Worm (Caenorhabditis elegans) whole organism, L4 larva: ENCODE measurements around the gene suf-1.

Experiments
- D1046.2 ChIP-seq: fragments of 200-800 bp; sonication (Bioruptor generic); IDR thresholded peaks from 2 replicates; pipeline ENCODE4 v1.3.6; 2022; ENCODE audit warnings: missing genetic modification characterization, missing compliant biosample characterization
- F10B5.3 ChIP-seq: sonication (generic microtip); optimal IDR thresholded peaks from 2 replicates; lab custom pipeline; 2016; ENCODE audit warnings: mild to moderate bottlenecking, missing genetic modification characterization, missing compliant biosample characterization
- F44E2.7 ChIP-seq: fragments of 200-800 bp; sonication (Bioruptor generic); IDR thresholded peaks from 2 replicates; pipeline ENCODE4 v2.1.2; 2022; ENCODE audit warnings: missing genetic modification characterization, missing compliant biosample characterization
- F49E8.2 ChIP-seq: sonication (generic microtip); optimal IDR thresholded peaks from 2 replicates; lab custom pipeline; 2016; ENCODE audit warnings: missing compliant biosample characterization, mild to moderate bottlenecking, missing genetic modification characterization, borderline replicate concordance
- R02D3.7 ChIP-seq: fragments of 150-350 bp; sonication (generic microtip); optimal IDR thresholded peaks from 3 replicates; lab custom pipeline; 2014; ENCODE audit warnings: missing biosample characterization, missing genetic modification characterization
- Y105C5A.15 ChIP-seq: fragments of 200-800 bp; sonication (Bioruptor generic); IDR thresholded peaks from 2 replicates; pipeline ENCODE4 v1.3.6; 2022; ENCODE audit warnings: missing genetic modification characterization, missing compliant biosample characterization
- ZK337.2 ChIP-seq: fragments of 200-800 bp; sonication (Bioruptor generic); IDR thresholded peaks from 2 replicates; pipeline ENCODE4 v1.3.6; 2022; ENCODE audit warnings: missing genetic modification reagents, missing genetic modification characterization, missing compliant biosample characterization
- ZK546.5 ChIP-seq, 2 experiments: sonication (generic microtip); optimal IDR thresholded peaks; 2 replicates each; lab custom pipeline; 2017; ENCODE audit warnings: missing biosample characterization in 2 of 2, missing genetic modification characterization in 2 of 2
- aha-1 ChIP-seq: fragments of 150-350 bp; peaks from one replicate; lab custom pipeline; 2014; ENCODE audit warnings: missing biosample characterization, missing genetic modification characterization
- aly-2 ChIP-seq: sonication (generic microtip); optimal IDR thresholded peaks from 2 replicates; lab custom pipeline; 2018; ENCODE audit warnings: missing biosample characterization, missing genetic modification characterization
- ama-1 ChIP-seq: fragments of 150-350 bp; optimal IDR thresholded peaks from 2 replicates; lab custom pipeline; 2014; ENCODE audit warnings: inconsistent platforms, mixed read lengths
- ceh-28 ChIP-seq: fragments of 150-350 bp; optimal IDR thresholded peaks from 2 replicates; lab custom pipeline; 2014; ENCODE audit warnings: missing biosample characterization, missing genetic modification reagents, missing genetic modification characterization
- ceh-44 ChIP-seq: fragments of 200-800 bp; sonication (Bioruptor generic); IDR thresholded peaks from 2 replicates; pipeline ENCODE4 v1.3.6; 2022; ENCODE audit warnings: missing genetic modification reagents, missing genetic modification characterization, missing compliant biosample characterization
- ceh-62 ChIP-seq: sonication (generic microtip); optimal IDR thresholded peaks from 2 replicates; lab custom pipeline; 2017; ENCODE audit warnings: missing biosample characterization, missing genetic modification characterization
- ctbp-1 ChIP-seq: fragments of 200-800 bp; sonication (Bioruptor generic); IDR thresholded peaks from 2 replicates; pipeline ENCODE4 v1.3.6; 2022; ENCODE audit warnings: missing genetic modification reagents, missing genetic modification characterization, missing compliant biosample characterization
- daf-8 ChIP-seq: fragments of 200-800 bp; sonication (Bioruptor generic); IDR thresholded peaks from 2 replicates; pipeline ENCODE4 v1.3.6; 2022; ENCODE audit warnings: missing genetic modification characterization, missing compliant biosample characterization
- dmd-6 ChIP-seq: fragments of 200-800 bp; sonication (Bioruptor generic); IDR thresholded peaks from 2 replicates; pipeline ENCODE4 v1.3.6; 2022; ENCODE audit warnings: missing genetic modification reagents, missing genetic modification characterization, missing compliant biosample characterization
- dmd-9 ChIP-seq: fragments of 200-800 bp; sonication (Bioruptor generic); IDR thresholded peaks from 2 replicates; pipeline ENCODE4 v1.3.6; 2022; ENCODE audit warnings: missing genetic modification reagents, missing genetic modification characterization, missing compliant biosample characterization
- dve-1 ChIP-seq: sonication (generic microtip); optimal IDR thresholded peaks from 2 replicates; lab custom pipeline; 2017; ENCODE audit warnings: antibody characterized with exemption, mild to moderate bottlenecking, missing genetic modification characterization, missing compliant biosample characterization; ENCODE audit not compliant: insufficient read depth
- egl-43 ChIP-seq: fragments of 200-800 bp; sonication (Bioruptor generic); IDR thresholded peaks from 2 replicates; pipeline ENCODE4 v1.3.6; 2022; ENCODE audit warnings: missing genetic modification reagents, missing genetic modification characterization, missing compliant biosample characterization
- fkh-10 ChIP-seq: fragments of 150-350 bp; optimal IDR thresholded peaks from 2 replicates; lab custom pipeline; 2014; ENCODE audit warnings: missing biosample characterization, missing genetic modification reagents, missing genetic modification characterization
- gei-8 ChIP-seq: fragments of 200-800 bp; sonication (Bioruptor generic); optimal IDR thresholded peaks from 2 replicates; lab custom pipeline; 2018; ENCODE audit warnings: mild to moderate bottlenecking, missing genetic modification characterization, missing compliant biosample characterization
- hlh-11 ChIP-seq: fragments of 200-800 bp; sonication (Bioruptor generic); optimal IDR thresholded peaks from 2 replicates; lab custom pipeline; 2018; ENCODE audit warnings: mild to moderate bottlenecking, missing genetic modification characterization, missing compliant biosample characterization
- hmg-1.1 ChIP-seq: fragments of 200-800 bp; sonication (Bioruptor generic); IDR thresholded peaks from 2 replicates; pipeline ENCODE4 v1.3.6; 2022; ENCODE audit warnings: missing genetic modification reagents, missing genetic modification characterization, missing compliant biosample characterization
- lim-7 ChIP-seq: fragments of 200-800 bp; sonication (Bioruptor generic); IDR thresholded peaks from 2 replicates; pipeline ENCODE4 v1.3.6; 2022; ENCODE audit warnings: missing genetic modification characterization, missing compliant biosample characterization
- lin-1 ChIP-seq: fragments of 200-800 bp; sonication (Bioruptor generic); IDR thresholded peaks from 2 replicates; pipeline ENCODE4 v1.3.6; 2022; ENCODE audit warnings: missing genetic modification reagents, missing genetic modification characterization, missing compliant biosample characterization
- lin-13 ChIP-seq: fragments of 150-350 bp; optimal IDR thresholded peaks from 2 replicates; lab custom pipeline; 2014; ENCODE audit warnings: missing biosample characterization, missing genetic modification reagents, missing genetic modification characterization
- lin-15B ChIP-seq: fragments of 150-350 bp; sonication (generic microtip); optimal IDR thresholded peaks from 3 replicates; lab custom pipeline; 2014; ENCODE audit warnings: missing biosample characterization, missing genetic modification characterization
- lin-38 ChIP-seq: fragments of 200-800 bp; sonication (Bioruptor generic); IDR thresholded peaks from 2 replicates; pipeline ENCODE4 v1.3.6; 2022; ENCODE audit warnings: missing genetic modification reagents, missing genetic modification characterization, missing compliant biosample characterization
- lin-39 ChIP-seq: fragments of 150-350 bp; optimal IDR thresholded peaks from 2 replicates; lab custom pipeline; 2014; ENCODE audit warnings: missing biosample characterization, missing genetic modification reagents, missing genetic modification characterization
- lir-3 ChIP-seq: sonication (generic microtip); optimal IDR thresholded peaks from 2 replicates; lab custom pipeline; 2016; ENCODE audit warnings: mild to moderate bottlenecking, missing genetic modification characterization, missing compliant biosample characterization
- madf-5 ChIP-seq, 2 experiments: fragments of 200-800 bp; sonication (Bioruptor generic); IDR thresholded peaks; 2 replicates each; pipeline ENCODE4 v1.3.6; 2022; ENCODE audit warnings: missing compliant biosample characterization in 2 of 2, missing genetic modification characterization in 2 of 2
- madf-9 ChIP-seq: fragments of 200-800 bp; sonication (Bioruptor generic); conservative IDR thresholded peaks from 2 replicates; pipeline ENCODE4 v1.3.6; 2022; ENCODE audit warnings: missing genetic modification reagents, missing genetic modification characterization, missing compliant biosample characterization
- nhr-10 ChIP-seq: fragments of 150-350 bp; optimal IDR thresholded peaks from 2 replicates; lab custom pipeline; 2014; ENCODE audit warnings: missing biosample characterization, missing genetic modification characterization
- nhr-11 ChIP-seq: fragments of 150-350 bp; optimal IDR thresholded peaks from 2 replicates; lab custom pipeline; 2014; ENCODE audit warnings: missing biosample characterization, missing genetic modification characterization
- nhr-25 ChIP-seq: sonication (generic microtip); optimal IDR thresholded peaks from 2 replicates; lab custom pipeline; 2017; ENCODE audit warnings: missing genetic modification characterization, mild to moderate bottlenecking, missing compliant biosample characterization, antibody characterized with exemption, moderate library complexity, borderline replicate concordance; ENCODE audit not compliant: insufficient read depth
- nhr-48 ChIP-seq: sonication (generic microtip); optimal IDR thresholded peaks from 2 replicates; lab custom pipeline; 2016; ENCODE audit warnings: mild to moderate bottlenecking, missing genetic modification characterization, missing compliant biosample characterization
- nhr-6 ChIP-seq: fragments of 150-350 bp; optimal IDR thresholded peaks from 2 replicates; lab custom pipeline; 2014; ENCODE audit warnings: missing biosample characterization, missing genetic modification characterization
- nhr-77 ChIP-seq: fragments of 150-350 bp; optimal IDR thresholded peaks from 2 replicates; lab custom pipeline; 2014; ENCODE audit warnings: missing biosample characterization, missing genetic modification characterization
- php-3 ChIP-seq: fragments of 200-800 bp; sonication (Bioruptor generic); IDR thresholded peaks from 2 replicates; pipeline ENCODE4 v1.3.6; 2022; ENCODE audit warnings: missing genetic modification reagents, missing genetic modification characterization, missing compliant biosample characterization
- pqm-1 ChIP-seq: sonication (generic microtip); optimal IDR thresholded peaks from 2 replicates; lab custom pipeline; 2017; ENCODE audit warnings: missing biosample characterization, missing genetic modification characterization
- saeg-2 ChIP-seq: fragments of 200-800 bp; sonication (Bioruptor generic); IDR thresholded peaks from 2 replicates; pipeline ENCODE4 v1.3.6; 2022; ENCODE audit warnings: missing genetic modification reagents, missing genetic modification characterization, missing compliant biosample characterization
- sdz-12 ChIP-seq: fragments of 200-800 bp; sonication (Bioruptor generic); optimal IDR thresholded peaks from 2 replicates; lab custom pipeline; 2018; ENCODE audit warnings: mild to moderate bottlenecking, missing genetic modification characterization, missing compliant biosample characterization
- set-16 ChIP-seq: fragments of 200-800 bp; sonication (Bioruptor generic); IDR thresholded peaks from 2 replicates; pipeline ENCODE4 v1.3.6; 2022; ENCODE audit warnings: missing genetic modification reagents, missing genetic modification characterization, missing compliant biosample characterization
- snpc-4 ChIP-seq: fragments of 150-350 bp; optimal IDR thresholded peaks from 2 replicates; lab custom pipeline; 2014; ENCODE audit warnings: missing biosample characterization, missing genetic modification characterization
- spr-1 ChIP-seq: sonication (generic microtip); optimal IDR thresholded peaks from 2 replicates; lab custom pipeline; 2016; ENCODE audit warnings: mild to moderate bottlenecking, missing genetic modification characterization, missing compliant biosample characterization
- spr-3 ChIP-seq: fragments of 200-800 bp; sonication (Bioruptor generic); optimal IDR thresholded peaks from 2 replicates; lab custom pipeline; 2018; ENCODE audit warnings: mild to moderate bottlenecking, missing genetic modification characterization, missing compliant biosample characterization
- unc-62 ChIP-seq, 3 experiments: fragments of 150-350 bp in 1 of 3; sonication (generic microtip); optimal IDR thresholded peaks in 2 of 3; peaks in 1 of 3; 1 replicate in 1 of 3; 2 replicates in 2 of 3; lab custom pipeline; 2014 to 2017; ENCODE audit warnings: missing biosample characterization in 3 of 3, missing genetic modification characterization in 3 of 3, missing genetic modification reagents in 3 of 3, missing genotype in 1 of 3
- zip-11 ChIP-seq: fragments of 200-800 bp; sonication (Bioruptor generic); IDR thresholded peaks from 2 replicates; pipeline ENCODE4 v1.3.6; 2022; ENCODE audit warnings: missing genetic modification characterization, missing compliant biosample characterization
- ztf-11 ChIP-seq: fragments of 150-350 bp; optimal IDR thresholded peaks from 2 replicates; lab custom pipeline; 2014; ENCODE audit warnings: missing biosample characterization, missing genetic modification characterization

The suf-1 gene

ce11 chrII:8603567-8604359, at the start of gene suf-1 (continued):
- TF ChIP-seq aly-2 (tag; lab: Kevin White, UChicago), result no peak
- TF ChIP-seq spr-1, result no peak
- peak; percentile 80 for TF ChIP-seq lin-38 (GFP tag; lab: Robert Waterston, UW)
- TF ChIP-seq F44E2.7 (GFP tag; lab: Robert Waterston, UW), result no peak
- no peak for TF ChIP-seq lin-15B (tag; lab: Kevin White, UChicago)
- TF ChIP-seq zip-11, result no peak
- peak; percentile 80 for TF ChIP-seq aha-1 (tag; lab: Kevin White, UChicago)
- TF ChIP-seq ZK546.5 (tag; optimal IDR thresholded peaks at IDR 0.05; lab: Kevin White, UChicago), result no peak
- TF ChIP-seq dmd-9 (GFP tag; lab: Robert Waterston, UW), result no peak
- TF ChIP-seq sdz-12, result no peak
- peak in 1 of 2 experiments; percentile 60 for TF ChIP-seq unc-62 (GFP tag; optimal IDR thresholded peaks at IDR 0.05 in 1 of 2; lab: Kevin White, UChicago)
- TF ChIP-seq unc-62 (tag; optimal IDR thresholded peaks at IDR 0.05; lab: Kevin White, UChicago), result no peak
- TF ChIP-seq lin-39 (tag; lab: Kevin White, UChicago), result no peak
- no peak for TF ChIP-seq set-16 (GFP tag; lab: Robert Waterston, UW)
- 0 out of 2 replicates have a peak, but pooled peaks have one; percentile 24 for TF ChIP-seq Y105C5A.15 (GFP tag; lab: Robert Waterston, UW)
- no peak for TF ChIP-seq dmd-6 (GFP tag; lab: Robert Waterston, UW)
- TF ChIP-seq nhr-77 (tag; lab: Kevin White, UChicago), result no peak
- no peak for TF ChIP-seq F10B5.3 (tag; lab: Kevin White, UChicago)
- TF ChIP-seq lir-3 (tag; lab: Kevin White, UChicago), result no peak
- TF ChIP-seq F49E8.2, result peak; percentile 92
- TF ChIP-seq madf-5 (GFP tag; IDR thresholded peaks at IDR 0.05; lab: Robert Waterston, UW), result 0 out of 4 replicates have a peak, but pooled peaks of 1 of the 2 experiments have one; percentile 3
- no peak for TF ChIP-seq lim-7 (GFP tag; lab: Robert Waterston, UW)
- TF ChIP-seq hlh-11 (tag; lab: Kevin White, UChicago), result no peak
- TF ChIP-seq ama-1 (lab: Kevin White, UChicago), result peak; percentile 36
- TF ChIP-seq R02D3.7 (tag; lab: Kevin White, UChicago), result no peak
- no peak for TF ChIP-seq ceh-62 (tag; lab: Kevin White, UChicago)
- no peak for TF ChIP-seq dve-1 (tag; lab: Kevin White, UChicago)
- TF ChIP-seq ceh-44, result no peak
- no peak for TF ChIP-seq daf-8 (GFP tag; lab: Robert Waterston, UW)
- no peak for TF ChIP-seq nhr-6 (tag; lab: Kevin White, UChicago)
- no peak for TF ChIP-seq gei-8
- TF ChIP-seq egl-43, result no peak
- TF ChIP-seq php-3 (GFP tag; lab: Robert Waterston, UW), result no peak
- no peak for TF ChIP-seq ZK337.2 (GFP tag; lab: Robert Waterston, UW)
- TF ChIP-seq ztf-11 (tag; lab: Kevin White, UChicago), result no peak
- TF ChIP-seq madf-9, result no peak
- TF ChIP-seq spr-3 (GFP tag; lab: Kevin White, UChicago), result peak; percentile 46
- TF ChIP-seq nhr-11 (tag; lab: Kevin White, UChicago), result no peak
- peak; percentile 57 for TF ChIP-seq nhr-25 (tag; lab: Kevin White, UChicago)
- no peak for TF ChIP-seq pqm-1 (tag; lab: Kevin White, UChicago)
- peak; percentile 68 for TF ChIP-seq lin-13 (GFP tag; lab: Kevin White, UChicago)
- peak; percentile 22; the same call in 1 of the 2 replicates for TF ChIP-seq lin-1 (GFP tag; lab: Robert Waterston, UW)
- TF ChIP-seq D1046.2 (GFP tag; lab: Robert Waterston, UW), result no peak
- TF ChIP-seq nhr-48, result no peak
- no peak for TF ChIP-seq hmg-1.1 (GFP tag; lab: Robert Waterston, UW)
- TF ChIP-seq nhr-10 (tag; lab: Kevin White, UChicago), result no peak
- no peak for TF ChIP-seq snpc-4
- no peak for TF ChIP-seq saeg-2 (GFP tag; lab: Robert Waterston, UW)
- TF ChIP-seq ceh-28 (tag; lab: Kevin White, UChicago), result no peak
- TF ChIP-seq ctbp-1 (GFP tag; lab: Robert Waterston, UW), result peak; percentile 36; the same call in 1 of the 2 replicates
- TF ChIP-seq fkh-10 (GFP tag; lab: Kevin White, UChicago), result no peak
